Worm (Caenorhabditis elegans): Measurements from ENCODE around the gene sqst-1.

Gene sqst-1

ce11 chrIV:12029722-12030182, 4.3 kb upstream of the sqst-1 start, which contains the start of gene T12G3.11:
Gene T12G3.11, minus strand, starts transcription at chrIV:12029772.
- TF ChIP-seq ztf-11 (tag; optimal IDR thresholded peaks at IDR 0.05), result no peak
- TF ChIP-seq ztf-7 (tag; optimal IDR thresholded peaks at IDR 0.05), result peak; percentile 86
- TF ChIP-seq daf-16 (GFP tag; optimal IDR thresholded peaks at IDR 0.05), result no peak
- peak; percentile 44 for TF ChIP-seq daf-16 (tag; optimal IDR thresholded peaks at IDR 0.05)
- TF ChIP-seq lsy-2 (tag; optimal IDR thresholded peaks at IDR 0.05), result peak in 1 of 2 experiments; percentile 79
- no peak for TF ChIP-seq ZK337.2 (GFP tag; IDR thresholded peaks at IDR 0.05)
- TF ChIP-seq mep-1 (tag; optimal IDR thresholded peaks at IDR 0.05), result peak; percentile 29
- peak; percentile 39 for TF ChIP-seq dve-1 (tag; optimal IDR thresholded peaks at IDR 0.05; ENCODE audit: insufficient read depth)
- peak; percentile 49 for TF ChIP-seq T20F7.1 (GFP tag; optimal IDR thresholded peaks at IDR 0.05)
- TF ChIP-seq dpl-1 (GFP tag; optimal IDR thresholded peaks at IDR 0.05), result peak; percentile 61
- TF ChIP-seq R02D3.7 (tag; optimal IDR thresholded peaks at IDR 0.05), result no peak
- 0 out of 2 replicates have a peak, but pooled peaks have one; percentile 8 for TF ChIP-seq dmd-6 (GFP tag; IDR thresholded peaks at IDR 0.05)
- TF ChIP-seq pqm-1 (tag; optimal IDR thresholded peaks at IDR 0.05), result no peak
- TF ChIP-seq hlh-30 (tag; optimal IDR thresholded peaks at IDR 0.05; ENCODE audit: insufficient read depth), result peak; percentile 12
- no peak for TF ChIP-seq snpc-4 (tag; optimal IDR thresholded peaks at IDR 0.05)
- TF ChIP-seq F44E2.7 (GFP tag; IDR thresholded peaks at IDR 0.05), result no peak
- TF ChIP-seq lin-38 (GFP tag; IDR thresholded peaks at IDR 0.05), result peak; percentile 42
- TF ChIP-seq unc-39 (tag; optimal IDR thresholded peaks at IDR 0.05), result no peak

- TF ChIP-seq Y5F2A.4 (GFP tag; optimal IDR thresholded peaks at IDR 0.05) (no peak), zfp-3 (GFP tag; conservative IDR thresholded peaks at IDR 0.05) (no peak), aha-1 (tag) (peak; percentile 38), hif-1 (tag; optimal IDR thresholded peaks at IDR 0.05) (no peak), unc-62 (GFP tag; optimal IDR thresholded peaks at IDR 0.05 in 1 of 2) (peak in 1 of 2 experiments; percentile 63), unc-62 (tag; optimal IDR thresholded peaks at IDR 0.05) (no peak)
Measured at ce11 chrIV:12031003-12031402, 3.1 kb upstream of the sqst-1 start, which contains the start of the genes T12G3.6 and mrpl-51. Gene T12G3.6, minus strand, starts transcription at chrIV:12031271. Gene mrpl-51, plus strand, starts transcription at chrIV:12031324.

ce11 chrIV:12032383-12032782, 1.7 kb upstream of the sqst-1 start:
- TF ChIP-seq rbr-2 (tag; optimal IDR thresholded peaks at IDR 0.05) (peak; percentile 83), spr-1 (tag; optimal IDR thresholded peaks at IDR 0.05) (peak; percentile 67), ztf-7 (tag; optimal IDR thresholded peaks at IDR 0.05) (peak; percentile 90), attf-4 (tag; optimal IDR thresholded peaks at IDR 0.05) (no peak), lin-13 (GFP tag; optimal IDR thresholded peaks at IDR 0.05) (peak; percentile 85), nhr-28 (tag; optimal IDR thresholded peaks at IDR 0.05) (peak; percentile 89), Y75B8A.6 (GFP tag; IDR thresholded peaks at IDR 0.05) (no peak), zip-2 (tag; optimal IDR thresholded peaks at IDR 0.05) (peak; percentile 65), lin-38 (GFP tag; IDR thresholded peaks at IDR 0.05) (peak; percentile 73), duxl-1 (tag; optimal IDR thresholded peaks at IDR 0.05; ENCODE audit: poor library complexity) (peak; percentile 29), nhr-111 (GFP tag; optimal IDR thresholded peaks at IDR 0.05) (peak; percentile 24), F10B5.3 (tag; optimal IDR thresholded peaks at IDR 0.05) (peak; percentile 42), nhr-6 (tag; optimal IDR thresholded peaks at IDR 0.05) (peak; percentile 66), unc-39 (tag; optimal IDR thresholded peaks at IDR 0.05) (no peak), ceh-28 (tag; optimal IDR thresholded peaks at IDR 0.05) (peak; percentile 85), hlh-11 (tag; optimal IDR thresholded peaks at IDR 0.05) (peak; percentile 100), fkh-10 (GFP tag; optimal IDR thresholded peaks at IDR 0.05) (no peak), T26A8.4 (GFP tag; IDR thresholded peaks at IDR 0.05) (peak; percentile 90), madf-9 (GFP tag; conservative IDR thresholded peaks at IDR 0.05) (no peak), dve-1 (tag; optimal IDR thresholded peaks at IDR 0.05; ENCODE audit: insufficient read depth) (peak; percentile 96), lin-39 (tag; optimal IDR thresholded peaks at IDR 0.05) (no peak), nhr-10 (tag; optimal IDR thresholded peaks at IDR 0.05) (peak; percentile 93), zag-1 (tag; optimal IDR thresholded peaks at IDR 0.05) (no peak), php-3 (GFP tag; IDR thresholded peaks at IDR 0.05) (peak; percentile 77), zfp-3 (GFP tag; conservative IDR thresholded peaks at IDR 0.05) (peak; percentile 76), tag-97 (GFP tag; IDR thresholded peaks at IDR 0.05) (no peak), mep-1 (tag; optimal IDR thresholded peaks at IDR 0.05) (peak; percentile 94), tra-1 (GFP tag; IDR thresholded peaks at IDR 0.05) (peak; percentile 84; the same call in 1 of the 2 replicates), ZK546.5 (tag; optimal IDR thresholded peaks at IDR 0.05) (peak in 1 of 2 experiments; percentile 48), fos-1 (tag; optimal IDR thresholded peaks at IDR 0.05) (peak; percentile 49), ceh-82 (tag; optimal IDR thresholded peaks at IDR 0.05) (no peak), ZK337.2 (GFP tag; IDR thresholded peaks at IDR 0.05) (no peak)

Measured in whole organism, L4 larva.